Worm (Caenorhabditis elegans): ENCODE results near the gene pgph-3.

- TF ChIP-seq ceh-8 (GFP tag; optimal IDR thresholded peaks at IDR 0.05) (no peak), snpc-4 (tag; optimal IDR thresholded peaks at IDR 0.05) (no peak), unc-62 (GFP tag; optimal IDR thresholded peaks at IDR 0.05) (no peak), ama-1 (optimal IDR thresholded peaks at IDR 0.05) (no peak), nhr-71 (tag; optimal IDR thresholded peaks at IDR 0.05) (no peak), C16A3.4 (tag; optimal IDR thresholded peaks at IDR 0.05) (no peak), lsy-2 (tag; optimal IDR thresholded peaks at IDR 0.05) (no peak), unc-30 (tag; optimal IDR thresholded peaks at IDR 0.05) (no peak), egl-27 (tag; optimal IDR thresholded peaks at IDR 0.05) (no peak), sox-4 (tag; optimal IDR thresholded peaks at IDR 0.05) (no peak), C04F5.9 (tag; optimal IDR thresholded peaks at IDR 0.05) (no peak)
These were observed 8.0 kb upstream of the pgph-3 start, which contains the start of gene F44E7.3 for ce11 chrV:5771627-5772026.

All from whole organism, L1 larva.